Worm (Caenorhabditis elegans) whole organism, L1 larva: ENCODE measurements around the gene fbxa-218.
A peak's percentile ranks its signal among the peaks of the same experiment; 100 is the strongest.
"Not testable (repeated sequence)": the region's sequence is repeated elsewhere in the genome, so short reads cannot be mapped to it uniquely, and the experiment has no call there.

Source experiments
- F16B12.6 ChIP-seq: fragments of 150-350 bp; optimal IDR thresholded peaks from 2 replicates; lab custom pipeline; 2014; ENCODE audit warnings: missing biosample characterization, missing genetic modification characterization
- Y116A8C.19 ChIP-seq: sonication (generic microtip); optimal IDR thresholded peaks from 2 replicates; lab custom pipeline; 2016; ENCODE audit warnings: missing compliant biosample characterization, missing genetic modification characterization, borderline replicate concordance
- alr-1 ChIP-seq: fragments of 200-800 bp; sonication (Bioruptor generic); optimal IDR thresholded peaks from 2 replicates; lab custom pipeline; 2018; ENCODE audit warnings: borderline replicate concordance, mild to moderate bottlenecking, missing genetic modification characterization, missing compliant biosample characterization
- ceh-82 ChIP-seq, 3 experiments: fragments of 150-350 bp in 1 of 3; sonication (generic microtip) in 2 of 3; optimal IDR thresholded peaks; 2 replicates each; lab custom pipeline; 2014 to 2017; ENCODE audit warnings: missing biosample characterization in 3 of 3, missing genetic modification characterization in 3 of 3
- ceh-88 ChIP-seq: fragments of 200-800 bp; sonication (Bioruptor generic); IDR thresholded peaks from 2 replicates; pipeline ENCODE4 v1.3.6; 2022; ENCODE audit warnings: missing genetic modification characterization, missing compliant biosample characterization
- ceh-90 ChIP-seq: sonication (generic microtip); optimal IDR thresholded peaks from 2 replicates; lab custom pipeline; 2016; ENCODE audit warnings: missing genetic modification characterization, missing compliant biosample characterization
- dpl-1 ChIP-seq, 3 experiments: fragments of 150-350 bp in 2 of 3; sonication (generic microtip) in 1 of 3; optimal IDR thresholded peaks; 2 replicates each; lab custom pipeline; 2014 to 2017; ENCODE audit warnings: missing biosample characterization in 3 of 3, missing genetic modification characterization in 3 of 3, missing genetic modification reagents in 3 of 3
- dsc-1 ChIP-seq: sonication (generic microtip); optimal IDR thresholded peaks from 2 replicates; lab custom pipeline; 2016; ENCODE audit warnings: mild to moderate bottlenecking, missing genetic modification characterization, missing compliant biosample characterization
- efl-1 ChIP-seq, 4 experiments: fragments of 150-350 bp; optimal IDR thresholded peaks in 3 of 4; peaks in 1 of 4; 1 replicate in 1 of 4; 2 replicates in 3 of 4; lab custom pipeline; 2014; ENCODE audit warnings: missing biosample characterization in 2 of 4, missing genetic modification characterization in 2 of 4, missing genetic modification reagents in 2 of 4
- egl-13 ChIP-seq: sonication (generic microtip); optimal IDR thresholded peaks from 2 replicates; lab custom pipeline; 2016; ENCODE audit warnings: missing genotype, missing genetic modification reagents, missing genetic modification characterization, missing compliant biosample characterization
- egl-27 ChIP-seq, 2 experiments: fragments of 150-350 bp in 1 of 2; sonication (generic microtip); optimal IDR thresholded peaks; 3 replicates each; lab custom pipeline; 2017 to 2018; ENCODE audit warnings: missing biosample characterization in 2 of 2, missing genetic modification characterization in 2 of 2, missing genetic modification reagents in 2 of 2
- fkh-8 ChIP-seq: sonication (generic microtip); optimal IDR thresholded peaks from 2 replicates; lab custom pipeline; 2016; ENCODE audit warnings: mild to moderate bottlenecking, missing genetic modification characterization, missing compliant biosample characterization
- hlh-17 ChIP-seq: fragments of 200-800 bp; sonication (Bioruptor generic); optimal IDR thresholded peaks from 2 replicates; lab custom pipeline; 2018; ENCODE audit warnings: missing genetic modification characterization, mild to moderate bottlenecking, missing compliant biosample characterization, moderate library complexity, borderline replicate concordance
- hlh-4 ChIP-seq: sonication (generic microtip); optimal IDR thresholded peaks from 2 replicates; lab custom pipeline; 2016; ENCODE audit warnings: mild to moderate bottlenecking, missing genetic modification characterization, missing compliant biosample characterization
- hpl-2 ChIP-seq: fragments of 150-350 bp; optimal IDR thresholded peaks from 2 replicates; lab custom pipeline; 2014; ENCODE audit warnings: missing biosample characterization, missing genetic modification reagents, missing genetic modification characterization
- isw-1 ChIP-seq: fragments of 200-800 bp; sonication (Bioruptor generic); IDR thresholded peaks from 2 replicates; pipeline ENCODE4 v1.3.6; 2022; ENCODE audit warnings: missing genetic modification characterization, missing compliant biosample characterization
- lin-13 ChIP-seq: fragments of 150-350 bp; optimal IDR thresholded peaks from 2 replicates; lab custom pipeline; 2014; ENCODE audit warnings: missing biosample characterization, missing genetic modification reagents, missing genetic modification characterization
- lin-35 ChIP-seq, 2 experiments: fragments of 150-350 bp; optimal IDR thresholded peaks; 2 replicates each; lab custom pipeline; 2014; ENCODE audit warnings: missing biosample characterization in 2 of 2, missing genetic modification characterization in 2 of 2, missing genetic modification reagents in 2 of 2
- lin-39 ChIP-seq: fragments of 150-350 bp; optimal IDR thresholded peaks from 2 replicates; lab custom pipeline; 2014; ENCODE audit warnings: missing biosample characterization, missing genetic modification reagents, missing genetic modification characterization
- lsy-2 ChIP-seq, 2 experiments: fragments of 150-350 bp; optimal IDR thresholded peaks; 2 replicates each; lab custom pipeline; 2014; ENCODE audit warnings: missing biosample characterization in 2 of 2, missing genetic modification characterization in 2 of 2
- mdl-1 ChIP-seq, 2 experiments: fragments of 150-350 bp; optimal IDR thresholded peaks; 2 replicates each; lab custom pipeline; 2014 to 2017; ENCODE audit warnings: missing biosample characterization in 2 of 2, missing genetic modification characterization in 2 of 2, inconsistent platforms in 1 of 2
- mef-2 ChIP-seq: fragments of 150-350 bp; optimal IDR thresholded peaks from 2 replicates; lab custom pipeline; 2014; ENCODE audit warnings: missing biosample characterization, missing genetic modification characterization
- nhr-19 ChIP-seq: fragments of 200-800 bp; sonication (Bioruptor generic); conservative IDR thresholded peaks from 2 replicates; pipeline ENCODE4 v1.3.6; 2022; ENCODE audit warnings: missing genetic modification characterization, missing compliant biosample characterization
- nhr-20 ChIP-seq: sonication (generic microtip); optimal IDR thresholded peaks from 2 replicates; lab custom pipeline; 2016; ENCODE audit warnings: mild to moderate bottlenecking, missing genetic modification characterization, missing compliant biosample characterization
- nhr-47 ChIP-seq: sonication (generic microtip); optimal IDR thresholded peaks from 2 replicates; lab custom pipeline; 2016; ENCODE audit warnings: mild to moderate bottlenecking, missing genetic modification characterization, moderate library complexity, missing compliant biosample characterization
- nhr-71 ChIP-seq: sonication (generic microtip); optimal IDR thresholded peaks from 2 replicates; lab custom pipeline; 2016; ENCODE audit warnings: mild to moderate bottlenecking, missing genetic modification characterization, moderate library complexity, missing compliant biosample characterization
- nhr-77 ChIP-seq: fragments of 150-350 bp; optimal IDR thresholded peaks from 2 replicates; lab custom pipeline; 2014; ENCODE audit warnings: missing biosample characterization, missing genetic modification characterization
- nhr-84 ChIP-seq: sonication (generic microtip); optimal IDR thresholded peaks from 2 replicates; lab custom pipeline; 2017; ENCODE audit warnings: missing biosample characterization, missing genetic modification characterization
- nhr-85 ChIP-seq: sonication (generic microtip); peaks from one replicate; lab custom pipeline; 2016; ENCODE audit warnings: missing genetic modification characterization, inconsistent platforms, missing compliant biosample characterization
- pqm-1 ChIP-seq: sonication (generic microtip); optimal IDR thresholded peaks from 3 replicates; lab custom pipeline; 2017; ENCODE audit warnings: missing biosample characterization, missing genetic modification characterization
- rnt-1 ChIP-seq: sonication (generic microtip); optimal IDR thresholded peaks from 2 replicates; lab custom pipeline; 2016; ENCODE audit warnings: mild to moderate bottlenecking, missing genetic modification characterization, moderate library complexity, missing compliant biosample characterization
- snpc-4 ChIP-seq: fragments of 150-350 bp; optimal IDR thresholded peaks from 2 replicates; lab custom pipeline; 2014; ENCODE audit warnings: missing biosample characterization, missing genetic modification characterization
- snu-23 ChIP-seq: sonication (generic microtip); optimal IDR thresholded peaks from 2 replicates; lab custom pipeline; 2016; ENCODE audit warnings: missing genetic modification characterization, missing compliant biosample characterization
- unc-86 ChIP-seq: sonication (generic microtip); optimal IDR thresholded peaks from 2 replicates; lab custom pipeline; 2016; ENCODE audit warnings: missing genetic modification characterization, missing compliant biosample characterization
- vab-15 ChIP-seq: sonication (generic microtip); optimal IDR thresholded peaks from 2 replicates; lab custom pipeline; 2017; ENCODE audit warnings: missing genotype, mild to moderate bottlenecking, missing genetic modification characterization, missing compliant biosample characterization
- xbp-1 ChIP-seq: sonication (generic microtip); optimal IDR thresholded peaks from 2 replicates; lab custom pipeline; 2016; ENCODE audit warnings: missing genetic modification characterization, missing compliant biosample characterization
- zag-1 ChIP-seq: fragments of 150-350 bp; optimal IDR thresholded peaks from 2 replicates; lab custom pipeline; 2014; ENCODE audit warnings: missing biosample characterization, missing genetic modification characterization
- zip-4 ChIP-seq: fragments of 200-800 bp; sonication (Bioruptor generic); optimal IDR thresholded peaks from 2 replicates; lab custom pipeline; 2018; ENCODE audit warnings: mild to moderate bottlenecking, missing genetic modification characterization, moderate library complexity, missing compliant biosample characterization
- ztf-4 ChIP-seq: fragments of 150-350 bp; optimal IDR thresholded peaks from 2 replicates; lab custom pipeline; 2014; ENCODE audit warnings: missing biosample characterization, missing genetic modification characterization

The fbxa-218 gene

ce11 chrIII:12436215-12436614, at the start of gene fbxa-218:
Gene fbxa-218, plus strand, starts transcription at chrIII:12436515.
- peak; percentile 24 for TF ChIP-seq nhr-85
- no peak for TF ChIP-seq hlh-17 (GFP tag; lab: Kevin White, UChicago)

DNA sequence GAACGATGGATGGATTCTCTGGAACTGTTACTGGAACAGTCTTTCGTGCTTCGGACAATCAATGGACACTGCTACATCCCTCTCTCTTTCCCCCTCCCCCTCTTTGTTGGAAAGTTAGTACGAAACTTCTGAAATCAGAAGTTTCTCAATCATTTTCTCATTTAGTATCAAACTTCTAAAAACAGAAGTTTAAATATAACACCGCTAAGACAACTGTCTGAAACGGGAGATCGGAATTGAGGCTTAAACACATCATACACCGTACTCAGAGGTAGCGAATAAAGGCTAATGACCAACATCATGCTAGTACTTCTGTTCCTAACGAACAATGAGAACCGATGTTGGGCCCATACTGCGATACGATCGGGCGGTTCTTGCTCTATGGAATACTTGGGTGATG, 49.7 kb upstream of the fbxa-218 start, which contains the start of gene Y49E10.30:
TSS of gene Y49E10.30 (plus strand) at position 301 of the 400 bp plus-strand sequence.
- not testable (repeated sequence) for TF ChIP-seq mef-2; Y116A8C.19 (tag; lab: Kevin White, UChicago); snpc-4

DNA sequence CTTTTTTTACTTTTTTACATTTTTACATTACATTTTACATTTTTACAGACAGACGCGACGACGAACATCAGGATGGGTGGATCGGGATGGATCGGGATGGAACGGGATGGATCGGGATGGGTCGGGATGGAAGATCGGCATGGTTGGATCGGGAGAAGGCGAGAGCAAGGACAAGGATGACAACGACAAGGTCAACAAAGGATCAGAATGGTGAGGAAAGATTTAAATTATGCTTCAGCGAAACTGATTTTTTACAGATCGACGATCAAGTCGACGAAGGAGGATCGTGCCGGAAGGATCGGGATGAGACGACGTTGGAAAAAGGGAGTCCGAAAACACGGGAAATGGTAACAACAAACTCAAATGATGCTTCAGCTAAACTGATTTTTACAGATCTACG, 48.2 kb upstream of the fbxa-218 start:
- TF ChIP-seq lin-13 (GFP tag; lab: Kevin White, UChicago) (no peak), efl-1 (optimal IDR thresholded peaks at IDR 0.05; lab: Kevin White, UChicago) (no peak), efl-1 (GFP tag; optimal IDR thresholded peaks at IDR 0.05 in 1 of 2; lab: Kevin White, UChicago) (peak in 1 of 2 experiments; percentile 27)
- TF ChIP-seq, all 84 proteins: peak for 1

DNA sequence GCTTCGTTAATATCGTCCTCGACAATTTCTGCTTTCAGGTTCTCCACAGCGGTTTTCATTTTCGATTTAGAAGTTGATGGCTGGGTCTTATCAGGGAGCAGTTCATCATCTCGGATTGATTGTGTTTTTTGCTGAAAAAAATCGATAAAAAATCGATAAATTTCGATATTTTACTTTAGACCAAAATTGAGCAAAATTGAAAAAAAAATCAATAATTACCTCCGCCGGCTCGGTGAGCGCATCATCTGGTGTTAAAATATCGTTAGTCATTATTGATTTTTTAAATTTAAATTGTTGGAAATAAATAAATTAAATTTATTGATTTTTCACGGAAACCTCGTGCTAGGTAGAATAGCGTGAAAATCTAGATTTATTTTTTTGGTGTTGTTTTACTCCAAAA, 41.2 kb upstream of the fbxa-218 start, which contains the start of gene Y49E10.10:
TSS of gene Y49E10.10 (plus strand) at position 381 of the 400 bp plus-strand sequence.
- TF ChIP-seq mdl-1 (tag; optimal IDR thresholded peaks at IDR 0.05; lab: Kevin White, UChicago): no peak
- TF ChIP-seq nhr-84 (tag; lab: Kevin White, UChicago): no peak
- TF ChIP-seq fkh-8 (tag; lab: Kevin White, UChicago): no peak
- TF ChIP-seq efl-1 (optimal IDR thresholded peaks at IDR 0.05; lab: Kevin White, UChicago): no peak
- peak in 1 of 2 experiments; percentile 42 for TF ChIP-seq efl-1 (GFP tag; optimal IDR thresholded peaks at IDR 0.05 in 1 of 2; lab: Kevin White, UChicago)

DNA sequence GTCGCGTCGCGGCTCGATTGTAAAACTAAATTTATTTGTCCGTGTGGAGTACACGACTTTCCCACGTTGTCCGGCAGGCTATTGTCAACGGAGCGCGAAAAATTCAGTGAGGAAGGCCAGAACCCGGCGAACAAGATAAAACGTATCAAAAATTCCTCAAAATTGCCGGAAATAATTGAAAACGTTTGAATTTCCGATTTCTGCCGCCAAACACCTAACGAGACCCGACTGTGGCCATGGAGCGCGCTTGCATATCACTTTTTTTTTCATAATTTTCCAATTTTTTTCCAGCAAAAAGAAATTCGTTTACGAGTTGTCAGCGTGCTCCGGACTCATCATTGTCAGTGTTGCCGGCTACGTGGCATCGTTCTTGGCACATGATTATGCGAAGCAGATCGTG, 37.8 kb upstream of the fbxa-218 start:
- TF ChIP-seq efl-1 (optimal IDR thresholded peaks at IDR 0.05; lab: Kevin White, UChicago) (no peak), efl-1 (GFP tag; optimal IDR thresholded peaks at IDR 0.05 in 1 of 2; lab: Kevin White, UChicago) (peak in 1 of 2 experiments; percentile 49), egl-13 (tag; lab: Kevin White, UChicago) (no peak)

DNA sequence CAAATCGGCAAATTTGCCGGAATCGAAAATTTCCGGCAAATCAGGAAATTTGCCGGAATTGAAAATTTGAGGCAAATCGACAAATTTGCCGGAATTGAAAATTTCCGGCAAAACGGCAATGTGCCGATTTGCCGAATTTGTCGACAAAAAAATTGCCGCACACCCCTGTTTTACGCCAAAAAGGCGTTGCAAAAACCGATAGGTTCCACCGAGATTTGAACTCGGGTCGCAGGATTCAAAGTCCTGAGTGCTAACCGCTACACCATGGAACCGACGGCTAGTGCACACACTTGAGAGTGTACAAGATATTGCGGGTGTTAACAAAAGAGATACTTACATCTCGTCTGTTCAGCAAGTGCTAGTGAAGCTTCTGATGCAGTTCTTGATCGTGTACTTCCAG, 36.6 kb upstream of the fbxa-218 start:
- TF ChIP-seq snu-23 (GFP tag; lab: Kevin White, UChicago) (peak; percentile 49), dsc-1 (tag; lab: Kevin White, UChicago) (peak; percentile 9), nhr-77 (tag; lab: Kevin White, UChicago) (no peak), ztf-4 (tag; lab: Kevin White, UChicago) (no peak), efl-1 (optimal IDR thresholded peaks at IDR 0.05; lab: Kevin White, UChicago) (peak in 1 of 2 experiments; percentile 46), efl-1 (GFP tag; optimal IDR thresholded peaks at IDR 0.05 in 1 of 2; lab: Kevin White, UChicago) (peak; percentile 29 to 92), rnt-1 (tag; lab: Kevin White, UChicago) (peak; percentile 55), nhr-19 (no peak; the same call in 1 of the 2 replicates), hpl-2 (no peak), ceh-82 (tag; optimal IDR thresholded peaks at IDR 0.05; lab: Kevin White, UChicago) (peak in 1 of 3 experiments; percentile 27), zag-1 (tag; lab: Kevin White, UChicago) (no peak), lsy-2 (tag; optimal IDR thresholded peaks at IDR 0.05; lab: Kevin White, UChicago) (peak in 1 of 2 experiments; percentile 7), fkh-8 (tag; lab: Kevin White, UChicago) (no peak), ceh-88 (GFP tag; lab: Robert Waterston, UW) (no peak), alr-1 (tag; lab: Kevin White, UChicago) (no peak), isw-1 (GFP tag; lab: Robert Waterston, UW) (no peak), vab-15 (tag; lab: Kevin White, UChicago) (no peak), F16B12.6 (tag; lab: Kevin White, UChicago) (peak; percentile 16), ceh-90 (tag; lab: Kevin White, UChicago) (no peak), nhr-71 (tag; lab: Kevin White, UChicago) (no peak), lin-39 (tag; lab: Kevin White, UChicago) (no peak), xbp-1 (tag; lab: Kevin White, UChicago) (no peak), hlh-4 (tag; lab: Kevin White, UChicago) (no peak), dpl-1 (GFP tag; optimal IDR thresholded peaks at IDR 0.05; lab: Kevin White, UChicago) (peak in 2 of 3 experiments; percentile 29 to 32), zip-4 (GFP tag; lab: Kevin White, UChicago) (no peak), nhr-47 (tag; lab: Kevin White, UChicago) (peak; percentile 50), unc-86 (no peak), pqm-1 (tag; lab: Kevin White, UChicago) (no peak), lin-35 (GFP tag; optimal IDR thresholded peaks at IDR 0.05; lab: Kevin White, UChicago) (peak; percentile 24 to 41), nhr-20 (peak; percentile 1), egl-27 (tag; optimal IDR thresholded peaks at IDR 0.05; lab: Kevin White, UChicago) (no peak)
- TF ChIP-seq, all 84 proteins: peak for 11
